Fruit fly (Drosophila melanogaster) whole organism, embryonic: ENCODE results near the gene Smu1.

Experiments used
- Atf6 ChIP-seq: fragments of 200-800 bp; sonication (Bioruptor generic); IDR thresholded peaks from 2 replicates; pipeline ENCODE4 v1.3.6; 2022; ENCODE audit warnings: missing biosample characterization, missing genetic modification characterization
- BEAF-32 ChIP-seq: fragments of 200-800 bp; sonication (Bioruptor generic); optimal IDR thresholded peaks from 3 replicates; lab custom pipeline; 2017; ENCODE audit warnings: missing biosample characterization, missing genetic modification characterization, mild to moderate bottlenecking, moderate library complexity, missing genetic modification reagents
- CG10147 ChIP-seq: fragments of 200-800 bp; sonication (Bioruptor generic); optimal IDR thresholded peaks from 2 replicates; lab custom pipeline; 2019; ENCODE audit warnings: missing biosample characterization, mild to moderate bottlenecking, missing genetic modification characterization, moderate library complexity
- CG10267 ChIP-seq: fragments of 200-800 bp; sonication (Bioruptor generic); optimal IDR thresholded peaks from 2 replicates; lab custom pipeline; 2018; ENCODE audit warnings: missing biosample characterization, mild to moderate bottlenecking, missing genetic modification characterization, moderate library complexity
- CG12219 ChIP-seq: fragments of 200-800 bp; sonication (Bioruptor generic); optimal IDR thresholded peaks from 3 replicates; lab custom pipeline; 2018; ENCODE audit warnings: missing biosample characterization, mild to moderate bottlenecking, missing genetic modification characterization
- CG12659 ChIP-seq: fragments of 200-800 bp; sonication (Bioruptor generic); optimal IDR thresholded peaks from 3 replicates; lab custom pipeline; 2017; ENCODE audit warnings: mild to moderate bottlenecking, missing biosample characterization, missing genetic modification reagents, missing genetic modification characterization
- CG15479 ChIP-seq: fragments of 200-800 bp; sonication (Bioruptor generic); optimal IDR thresholded peaks from 3 replicates; lab custom pipeline; 2019; ENCODE audit warnings: missing biosample characterization, mild to moderate bottlenecking, missing genetic modification characterization, moderate library complexity
- CG15514 ChIP-seq: fragments of 200-800 bp; sonication (Bioruptor generic); optimal IDR thresholded peaks from 3 replicates; lab custom pipeline; 2017; ENCODE audit warnings: missing biosample characterization, missing genetic modification characterization, mild to moderate bottlenecking, moderate library complexity, missing genetic modification reagents
- CG16779 ChIP-seq: fragments of 200-800 bp; sonication (Bioruptor generic); IDR thresholded peaks from 2 replicates; pipeline ENCODE4 v1.3.6; 2022; ENCODE audit warnings: missing biosample characterization, missing genetic modification characterization
- CG16813 ChIP-seq: fragments of 200-800 bp; sonication (Bioruptor generic); IDR thresholded peaks from 3 replicates; pipeline ENCODE4 v1.3.6; 2022; ENCODE audit warnings: missing biosample characterization, missing genetic modification characterization; ENCODE audit not compliant: partially characterized antibody
- CG17802 ChIP-seq: fragments of 200-800 bp; sonication (Bioruptor generic); optimal IDR thresholded peaks from 2 replicates; lab custom pipeline; 2018; ENCODE audit warnings: missing biosample characterization, mild to moderate bottlenecking, missing genetic modification characterization, moderate library complexity
- CG18011 ChIP-seq: fragments of 200-800 bp; sonication (Bioruptor generic); optimal IDR thresholded peaks from 2 replicates; lab custom pipeline; 2017; ENCODE audit warnings: missing biosample characterization, missing genetic modification characterization, mild to moderate bottlenecking, moderate library complexity, missing genotype
- CG1832 ChIP-seq: fragments of 200-800 bp; sonication (Bioruptor generic); optimal IDR thresholded peaks from 2 replicates; lab custom pipeline; 2017; ENCODE audit warnings: missing biosample characterization, mild to moderate bottlenecking, missing genetic modification characterization, inconsistent platforms
- CG2129 ChIP-seq: fragments of 200-800 bp; sonication (Bioruptor generic); IDR thresholded peaks from 2 replicates; pipeline ENCODE4 v1.3.6; 2022; ENCODE audit warnings: missing biosample characterization, missing genetic modification characterization; ENCODE audit not compliant: partially characterized antibody
- CG2875 ChIP-seq: fragments of 200-800 bp; sonication (Bioruptor generic); optimal IDR thresholded peaks from 2 replicates; lab custom pipeline; 2017; ENCODE audit warnings: missing biosample characterization, mild to moderate bottlenecking, missing genetic modification characterization, missing genetic modification reagents
- CG31224 ChIP-seq: fragments of 200-800 bp; sonication (Bioruptor generic); IDR thresholded peaks from 2 replicates; pipeline ENCODE4 v1.3.6; 2022; ENCODE audit warnings: missing biosample characterization, missing genetic modification characterization
- CG32772 ChIP-seq: fragments of 200-800 bp; sonication (Bioruptor generic); IDR thresholded peaks from 2 replicates; pipeline ENCODE4 v1.3.6; 2022; ENCODE audit warnings: missing biosample characterization, missing genetic modification characterization
- CG33213 ChIP-seq: fragments of 200-800 bp; sonication (Bioruptor generic); optimal IDR thresholded peaks from 3 replicates; lab custom pipeline; 2016; ENCODE audit warnings: missing biosample characterization, missing genetic modification characterization
- CG6683 ChIP-seq: fragments of 200-800 bp; sonication (Bioruptor generic); optimal IDR thresholded peaks from 2 replicates; lab custom pipeline; 2017; ENCODE audit warnings: missing biosample characterization, mild to moderate bottlenecking, missing genetic modification characterization, missing genetic modification reagents
- CG9215 ChIP-seq: fragments of 200-800 bp; sonication (Bioruptor generic); IDR thresholded peaks from 2 replicates; pipeline ENCODE4 v1.3.6; 2022; ENCODE audit warnings: missing biosample characterization, missing genetic modification characterization
- CG9817 ChIP-seq: fragments of 200-800 bp; sonication (Bioruptor generic); optimal IDR thresholded peaks from 2 replicates; lab custom pipeline; 2018; ENCODE audit warnings: missing biosample characterization, mild to moderate bottlenecking, missing genetic modification characterization, moderate library complexity
- CG9876 ChIP-seq: fragments of 200-800 bp; sonication (Bioruptor generic); optimal IDR thresholded peaks from 2 replicates; lab custom pipeline; 2016; ENCODE audit warnings: missing biosample characterization, missing genetic modification characterization
- CG9932 ChIP-seq: fragments of 200-800 bp; sonication (Bioruptor generic); IDR thresholded peaks from 2 replicates; pipeline ENCODE4 v1.3.6; 2022; ENCODE audit warnings: missing biosample characterization, missing genetic modification characterization
- Dll ChIP-seq: fragments of 200-800 bp; sonication (Bioruptor generic); IDR thresholded peaks from 4 replicates; pipeline ENCODE4 v1.3.6; 2022; ENCODE audit warnings: missing biosample characterization, missing genetic modification characterization; ENCODE audit not compliant: partially characterized antibody
- Doc3 ChIP-seq: fragments of 200-800 bp; sonication (Bioruptor generic); IDR thresholded peaks from 3 replicates; pipeline ENCODE4 v1.3.6; 2022; ENCODE audit warnings: missing biosample characterization, missing genetic modification characterization; ENCODE audit not compliant: partially characterized antibody
- E2f1 ChIP-seq: fragments of 200-800 bp; sonication (Bioruptor generic); IDR thresholded peaks from 2 replicates; pipeline ENCODE4 v1.3.6; 2022; ENCODE audit warnings: missing biosample characterization, missing genetic modification characterization
- Kr ChIP-seq: fragments of 200-800 bp; sonication (Bioruptor generic); optimal IDR thresholded peaks from 2 replicates; lab custom pipeline; 2017; ENCODE audit warnings: missing biosample characterization, mild to moderate bottlenecking, missing genetic modification characterization
- NC2β ChIP-seq: fragments of 200-800 bp; sonication (Bioruptor generic); optimal IDR thresholded peaks from 2 replicates; lab custom pipeline; 2016; ENCODE audit warnings: missing biosample characterization, missing genetic modification characterization
- Xbp1 ChIP-seq: fragments of 200-800 bp; sonication (Bioruptor generic); optimal IDR thresholded peaks from 3 replicates; lab custom pipeline; 2016; ENCODE audit warnings: missing biosample characterization, mild to moderate bottlenecking, missing genetic modification characterization
- ara ChIP-seq: fragments of 200-800 bp; sonication (Bioruptor generic); IDR thresholded peaks from 2 replicates; pipeline ENCODE4 v1.3.6; 2022; ENCODE audit warnings: missing biosample characterization, missing genetic modification characterization
- bsh ChIP-seq, 2 experiments: fragments of 200-800 bp; sonication (Bioruptor generic); optimal IDR thresholded peaks; 2 replicates each; lab custom pipeline; 2017 to 2018; ENCODE audit warnings: mild to moderate bottlenecking in 2 of 2, missing biosample characterization in 2 of 2, missing genetic modification characterization in 2 of 2, moderate library complexity in 1 of 2
- ci ChIP-seq: fragments of 200-800 bp; sonication (Bioruptor generic); IDR thresholded peaks from 3 replicates; pipeline ENCODE4 v1.3.6; 2022; ENCODE audit warnings: missing biosample characterization, missing genetic modification characterization
- danr ChIP-seq: fragments of 200-800 bp; sonication (Bioruptor generic); IDR thresholded peaks from 2 replicates; pipeline ENCODE4 v1.3.6; 2022; ENCODE audit warnings: missing biosample characterization, missing genetic modification characterization
- fd102C ChIP-seq: fragments of 200-800 bp; sonication (Bioruptor generic); optimal IDR thresholded peaks from 2 replicates; lab custom pipeline; 2018; ENCODE audit warnings: missing biosample characterization, mild to moderate bottlenecking, missing genetic modification characterization, moderate library complexity
- fu2 ChIP-seq: fragments of 200-800 bp; sonication (Bioruptor generic); optimal IDR thresholded peaks from 2 replicates; lab custom pipeline; 2016; ENCODE audit warnings: missing biosample characterization, missing genetic modification characterization
- jigr1 ChIP-seq: fragments of 200-800 bp; sonication (Bioruptor generic); IDR thresholded peaks from 3 replicates; pipeline ENCODE4 v1.3.6; 2022; ENCODE audit warnings: missing biosample characterization, missing genetic modification characterization
- kay ChIP-seq: fragments of 200-800 bp; sonication (Bioruptor generic); optimal IDR thresholded peaks from 2 replicates; lab custom pipeline; 2016; ENCODE audit warnings: missing biosample characterization, missing genetic modification characterization
- mam ChIP-seq: fragments of 200-800 bp; sonication (Bioruptor generic); optimal IDR thresholded peaks from 3 replicates; lab custom pipeline; 2016; ENCODE audit warnings: missing biosample characterization, missing genetic modification characterization
- mirr ChIP-seq: fragments of 200-800 bp; sonication (Bioruptor generic); optimal IDR thresholded peaks from 3 replicates; lab custom pipeline; 2018; ENCODE audit warnings: missing biosample characterization, mild to moderate bottlenecking, missing genetic modification characterization
- mld ChIP-seq: fragments of 200-800 bp; sonication (Bioruptor generic); IDR thresholded peaks from 3 replicates; pipeline ENCODE4 v1.3.6; 2022; ENCODE audit warnings: missing biosample characterization, missing genetic modification characterization; ENCODE audit not compliant: partially characterized antibody
- p53 ChIP-seq: fragments of 200-800 bp; sonication (Bioruptor generic); optimal IDR thresholded peaks from 2 replicates; lab custom pipeline; 2016; ENCODE audit warnings: missing biosample characterization, missing genetic modification characterization
- phol ChIP-seq: fragments of 200-800 bp; sonication (Bioruptor generic); optimal IDR thresholded peaks from 3 replicates; lab custom pipeline; 2018; ENCODE audit warnings: missing biosample characterization, mild to moderate bottlenecking, missing genetic modification characterization, moderate library complexity
- pnt ChIP-seq: fragments of 200-800 bp; sonication (Bioruptor generic); optimal IDR thresholded peaks from 3 replicates; lab custom pipeline; 2016; ENCODE audit warnings: missing biosample characterization, missing genetic modification characterization
- scrt ChIP-seq: fragments of 200-800 bp; sonication (Bioruptor generic); optimal IDR thresholded peaks from 2 replicates; lab custom pipeline; 2018; ENCODE audit warnings: missing biosample characterization, mild to moderate bottlenecking, missing genetic modification characterization, moderate library complexity
- sens-2 ChIP-seq: fragments of 200-800 bp; sonication (Bioruptor generic); IDR thresholded peaks from 2 replicates; pipeline ENCODE4 v1.3.6; 2022; ENCODE audit warnings: missing biosample characterization, missing genetic modification characterization
- slou ChIP-seq: fragments of 200-800 bp; sonication (Bioruptor generic); optimal IDR thresholded peaks from 3 replicates; lab custom pipeline; 2016; ENCODE audit warnings: missing biosample characterization, missing genetic modification characterization
- sob ChIP-seq: fragments of 200-800 bp; sonication (Bioruptor generic); IDR thresholded peaks from 2 replicates; pipeline ENCODE4 v1.3.6; 2022; ENCODE audit warnings: missing biosample characterization, missing genetic modification characterization
- usp ChIP-seq: fragments of >200 bp; optimal IDR thresholded peaks from 2 replicates; lab custom pipeline; 2017; ENCODE audit warnings: missing biosample characterization, missing genetic modification characterization

The Smu1 gene

dm6 chr3R:18997388-18998287 is 16.5 kb upstream of the Smu1 start (continued):
- peak; percentile 13 for TF ChIP-seq Xbp1 (GFP tag; lab: Kevin White, UChicago)
- TF ChIP-seq Atf6 (GFP tag; lab: Robert Waterston, UW): peak; percentile 49; the same call in 1 of the 2 replicates
- TF ChIP-seq pnt (GFP tag; lab: Kevin White, UChicago): no peak
- peak; percentile 65 for TF ChIP-seq CG15479 (GFP tag; lab: Kevin White, UChicago)
- TF ChIP-seq CG33213 (GFP tag; lab: Kevin White, UChicago): peak; percentile 6
- TF ChIP-seq danr: peak; percentile 5; the same call in 1 of the 2 replicates
- TF ChIP-seq slou (GFP tag; lab: Kevin White, UChicago): no peak
- no peak; the same call in 1 of the 2 replicates for TF ChIP-seq E2f1
- peak; percentile 51 for TF ChIP-seq CG18011 (GFP tag; lab: Kevin White, UChicago)
- no peak for TF ChIP-seq CG10147 (GFP tag; lab: Kevin White, UChicago)
- no peak for TF ChIP-seq CG17802 (tag; lab: Kevin White, UChicago)
- peak; percentile 82 for TF ChIP-seq ara (GFP tag; lab: Robert Waterston, UW)
- peak; percentile 77 for TF ChIP-seq NC2β (GFP tag; lab: Kevin White, UChicago)
- TF ChIP-seq mirr: no peak
- TF ChIP-seq Kr: peak; percentile 95
- TF ChIP-seq fd102C (GFP tag; lab: Kevin White, UChicago): peak; percentile 90
- peak; percentile 17 for TF ChIP-seq CG6683 (GFP tag; lab: Kevin White, UChicago)
- no peak for TF ChIP-seq CG9215 (GFP tag; lab: Robert Waterston, UW)
- TF ChIP-seq usp: no peak
- TF ChIP-seq sens-2 (GFP tag; lab: Robert Waterston, UW): peak; percentile 76; the same call in 1 of the 2 replicates
- no peak for TF ChIP-seq CG9932 (GFP tag; lab: Robert Waterston, UW)
- TF ChIP-seq ci (GFP tag; lab: Robert Waterston, UW): peak; percentile 96
- no peak for TF ChIP-seq kay (GFP tag; lab: Kevin White, UChicago)
- peak; percentile 5 for TF ChIP-seq CG9876 (GFP tag; lab: Kevin White, UChicago)
- no peak for TF ChIP-seq CG15514 (GFP tag; lab: Kevin White, UChicago)
- no peak for TF ChIP-seq fu2 (GFP tag; lab: Kevin White, UChicago)
- TF ChIP-seq CG16813 (GFP tag; lab: Robert Waterston, UW): no peak
- TF ChIP-seq CG2875 (GFP tag; lab: Kevin White, UChicago): peak; percentile 95
- no peak for TF ChIP-seq phol
- TF ChIP-seq Doc3 (GFP tag; lab: Robert Waterston, UW): no peak
- TF ChIP-seq CG16779 (GFP tag; lab: Robert Waterston, UW): no peak
- peak; percentile 2 for TF ChIP-seq scrt (GFP tag; lab: Kevin White, UChicago)
- peak; percentile 1 for TF ChIP-seq CG9817 (tag; lab: Kevin White, UChicago)
- peak; percentile 63 for TF ChIP-seq CG12659 (GFP tag; lab: Kevin White, UChicago)
- TF ChIP-seq BEAF-32 (GFP tag; lab: Kevin White, UChicago): no peak
- TF ChIP-seq bsh (GFP tag; optimal IDR thresholded peaks at IDR 0.05; lab: Kevin White, UChicago): peak in 1 of 2 experiments; percentile 90
- TF ChIP-seq jigr1 (GFP tag; lab: Robert Waterston, UW): no peak
- peak; percentile 82 for TF ChIP-seq CG12219 (GFP tag; lab: Kevin White, UChicago)
- no peak for TF ChIP-seq mam (GFP tag; lab: Kevin White, UChicago)
- peak; percentile 21 for TF ChIP-seq CG10267 (tag; lab: Kevin White, UChicago)
- 0 out of 4 replicates have a peak, but pooled peaks have one; percentile 12 for TF ChIP-seq Dll
- TF ChIP-seq CG32772 (GFP tag; lab: Robert Waterston, UW): no peak
- TF ChIP-seq CG31224 (GFP tag; lab: Robert Waterston, UW): no peak
- no peak for TF ChIP-seq CG1832 (GFP tag; lab: Kevin White, UChicago)
- TF ChIP-seq p53 (GFP tag; lab: Kevin White, UChicago): no peak
- no peak for TF ChIP-seq CG2129 (GFP tag; lab: Robert Waterston, UW)
- no peak for TF ChIP-seq mld (GFP tag; lab: Robert Waterston, UW)
- TF ChIP-seq sob (GFP tag; lab: Robert Waterston, UW): no peak
